Worm (Caenorhabditis elegans): ENCODE results near the gene zyx-1.
"Not testable (repeated sequence)": the region's sequence is repeated elsewhere in the genome, so short reads cannot be mapped to it uniquely, and the experiment has no call there.

ce11 chrII:13047609-13048008, 9.1 kb upstream of the zyx-1 start, which contains the start of gene F42G4.2:
- not testable (repeated sequence) for TF ChIP-seq C06A6.2 (GFP tag; conservative IDR thresholded peaks at IDR 0.05); tbp1 (GFP tag; optimal IDR thresholded peaks at IDR 0.05); snpc-1.1 (tag; optimal IDR thresholded peaks at IDR 0.05; ENCODE audit: insufficient read depth); pha-4 (tag; optimal IDR thresholded peaks at IDR 0.05); ama-1 (optimal IDR thresholded peaks at IDR 0.05); ama-1 (GFP tag; optimal IDR thresholded peaks at IDR 0.05); snpc-4 (GFP tag; optimal IDR thresholded peaks at IDR 0.05); snpc-4 (tag; optimal IDR thresholded peaks at IDR 0.05)

Measured in whole organism, young adult.